Fruit fly (Drosophila melanogaster) whole organism, adult: ENCODE results near the gene CG11977.

ENCODE experiments used
- CG11617 ChIP-seq: fragments of 200-800 bp; sonication (Bioruptor generic); optimal IDR thresholded peaks from 2 replicates; lab custom pipeline; 2017; ENCODE audit warnings: mild to moderate bottlenecking, missing biosample characterization, missing genetic modification reagents, missing genetic modification characterization
- CG12768 ChIP-seq: fragments of 200-800 bp; sonication (Bioruptor generic); optimal IDR thresholded peaks from 2 replicates; lab custom pipeline; 2017; ENCODE audit warnings: missing biosample characterization, missing genetic modification characterization, mild to moderate bottlenecking, moderate library complexity, missing genetic modification reagents
- CG14711 ChIP-seq: fragments of 200-800 bp; sonication (Bioruptor generic); optimal IDR thresholded peaks from 2 replicates; lab custom pipeline; 2018; ENCODE audit warnings: missing biosample characterization, mild to moderate bottlenecking, missing genetic modification characterization, moderate library complexity
- CG33017 ChIP-seq: fragments of 200-800 bp; sonication (Bioruptor generic); optimal IDR thresholded peaks from 2 replicates; lab custom pipeline; 2018; ENCODE audit warnings: missing biosample characterization, mild to moderate bottlenecking, missing genetic modification characterization, moderate library complexity
- CG7101 ChIP-seq: fragments of 200-800 bp; sonication (Bioruptor generic); optimal IDR thresholded peaks from 2 replicates; lab custom pipeline; 2018; ENCODE audit warnings: missing biosample characterization, mild to moderate bottlenecking, missing genetic modification characterization, moderate library complexity
- Clk ChIP-seq: fragments of 200-800 bp; sonication (Bioruptor generic); optimal IDR thresholded peaks from 2 replicates; lab custom pipeline; 2017; ENCODE audit warnings: missing biosample characterization, missing genetic modification characterization
- bab1 ChIP-seq: fragments of 200-800 bp; sonication (Bioruptor generic); optimal IDR thresholded peaks from 3 replicates; lab custom pipeline; 2019; ENCODE audit warnings: missing biosample characterization, mild to moderate bottlenecking, missing genetic modification characterization, moderate library complexity
- cic ChIP-seq: fragments of 200-800 bp; sonication (Bioruptor generic); optimal IDR thresholded peaks from 2 replicates; lab custom pipeline; 2017; ENCODE audit warnings: missing biosample characterization, mild to moderate bottlenecking, missing genetic modification characterization, moderate library complexity
- cnc ChIP-seq, 2 experiments: fragments of >200 bp; optimal IDR thresholded peaks; 2 replicates each; lab custom pipeline; 2017
- kay ChIP-seq: fragments of 200-800 bp; sonication (Bioruptor generic); peaks from one replicate; lab custom pipeline; 2016; ENCODE audit warnings: missing biosample characterization, missing genetic modification characterization, borderline replicate concordance
- tj ChIP-seq: fragments of 200-800 bp; sonication (Bioruptor generic); optimal IDR thresholded peaks from 3 replicates; lab custom pipeline; 2017; ENCODE audit warnings: missing biosample characterization, mild to moderate bottlenecking, missing genetic modification characterization, moderate library complexity

dm6 chr3R:9008202-9008601, 10.7 kb downstream of the CG11977 start, which contains the start of gene CG11983:
- TF ChIP-seq bab1 (GFP tag; lab: Kevin White, UChicago): peak; percentile 35
- no peak for TF ChIP-seq Clk (GFP tag; lab: Kevin White, UChicago)
- TF ChIP-seq cnc (optimal IDR thresholded peaks at IDR 0.05; lab: Kevin White, UChicago): no peak
- TF ChIP-seq cic: peak; percentile 28
- TF ChIP-seq CG12768 (GFP tag; lab: Kevin White, UChicago): no peak
- TF ChIP-seq CG7101 (tag; lab: Kevin White, UChicago): no peak
- TF ChIP-seq tj (GFP tag; lab: Kevin White, UChicago): no peak
- TF ChIP-seq kay: no peak
- TF ChIP-seq CG33017 (tag; lab: Kevin White, UChicago): no peak
- TF ChIP-seq CG11617: peak; percentile 10
- TF ChIP-seq CG14711 (tag; lab: Kevin White, UChicago): no peak
